Fruit fly (Drosophila melanogaster): ENCODE measurements around the gene ND-13B.

ND-13B gene

DNA sequence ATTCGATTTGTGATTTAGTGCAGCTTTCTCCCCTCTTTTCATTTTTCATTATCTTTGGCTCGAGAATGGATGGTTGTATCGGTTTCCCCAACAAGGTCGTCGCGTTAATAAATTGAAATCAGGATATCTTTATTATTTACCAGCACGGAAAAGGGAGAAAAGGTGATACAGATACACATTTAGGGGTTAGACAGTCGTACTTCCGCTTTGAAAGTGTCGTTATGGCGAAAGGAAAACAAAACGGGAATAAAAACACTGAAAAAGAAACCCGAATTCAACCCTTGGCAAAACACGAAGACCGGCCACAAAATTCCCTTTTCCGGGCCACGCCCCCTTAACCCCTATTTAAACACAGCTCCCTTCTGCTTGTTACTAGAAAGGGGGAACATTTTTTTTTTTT, 9.4 kb downstream of the ND-13B start:
- TF ChIP-seq CG6276 (GFP tag; optimal IDR thresholded peaks at IDR 0.05) (no peak), Hr38 (GFP tag; optimal IDR thresholded peaks at IDR 0.05) (no peak)

DNA sequence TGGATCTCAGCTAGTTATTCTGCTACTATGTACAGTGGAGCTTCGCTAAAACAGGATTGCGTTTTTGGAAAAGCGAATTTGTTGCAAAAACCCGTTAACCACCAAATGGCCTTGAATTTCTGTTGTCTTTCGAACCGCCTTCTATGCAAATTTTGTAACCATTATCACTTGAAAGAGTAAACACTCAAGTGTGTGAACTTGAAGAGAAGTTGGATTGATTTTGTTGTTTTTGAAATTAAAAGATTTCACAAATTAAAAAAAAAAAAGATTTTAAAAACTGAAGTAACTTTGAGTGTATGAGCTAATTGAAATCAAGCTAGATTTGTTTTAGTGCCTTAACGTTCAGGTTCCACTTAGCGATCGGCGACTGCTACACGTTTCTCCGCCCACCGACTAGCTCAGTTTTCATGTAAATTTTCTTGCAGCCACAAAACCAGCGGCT, 10.0 kb downstream of the ND-13B start:
- TF ChIP-seq fd85E (GFP tag; optimal IDR thresholded peaks at IDR 0.05) (no peak), dac (GFP tag; optimal IDR thresholded peaks at IDR 0.05) (peak; percentile 69), CG8319 (GFP tag; optimal IDR thresholded peaks at IDR 0.05) (peak; percentile 67), Lpt (GFP tag; optimal IDR thresholded peaks at IDR 0.05) (peak; percentile 77), svp (GFP tag) (peak; percentile 72), Hr38 (GFP tag; optimal IDR thresholded peaks at IDR 0.05) (no peak), CG10669 (GFP tag; optimal IDR thresholded peaks at IDR 0.05) (peak; percentile 59), CG16779 (tag; optimal IDR thresholded peaks at IDR 0.05) (peak; percentile 64), CG11762 (GFP tag; optimal IDR thresholded peaks at IDR 0.05; ENCODE audit: insufficient read depth) (peak; percentile 46), CG8632 (GFP tag; optimal IDR thresholded peaks at IDR 0.05) (no peak), achi (GFP tag; optimal IDR thresholded peaks at IDR 0.05) (peak; percentile 71), CG9139 (GFP tag; optimal IDR thresholded peaks at IDR 0.05) (no peak), ss (GFP tag; optimal IDR thresholded peaks at IDR 0.05) (peak; percentile 20 to 48), Blimp-1 (GFP tag; optimal IDR thresholded peaks at IDR 0.05) (no peak), CG7368 (GFP tag; optimal IDR thresholded peaks at IDR 0.05) (peak; percentile 67), spab (GFP tag; optimal IDR thresholded peaks at IDR 0.05) (peak; percentile 72), CG11294 (GFP tag; IDR thresholded peaks at IDR 0.05) (peak; percentile 73), CG31627 (GFP tag; optimal IDR thresholded peaks at IDR 0.05) (peak; percentile 31), CG4318 (GFP tag; optimal IDR thresholded peaks at IDR 0.05) (no peak), CG32006 (GFP tag; optimal IDR thresholded peaks at IDR 0.05) (peak; percentile 92), Gug (GFP tag; IDR thresholded peaks at IDR 0.05) (peak; percentile 67), CG6163 (GFP tag; IDR thresholded peaks at IDR 0.05) (peak; percentile 83), Met (GFP tag; optimal IDR thresholded peaks at IDR 0.05) (peak; percentile 42), Eip75B (GFP tag; optimal IDR thresholded peaks at IDR 0.05) (peak; percentile 76), salr (GFP tag; optimal IDR thresholded peaks at IDR 0.05) (peak in 1 of 2 experiments; percentile 64), CG11902 (GFP tag; optimal IDR thresholded peaks at IDR 0.05) (peak; percentile 24), Eip78C (GFP tag) (peak; percentile 87), Hr39 (GFP tag; optimal IDR thresholded peaks at IDR 0.05) (peak; percentile 44), Hr4 (GFP tag; optimal IDR thresholded peaks at IDR 0.05) (peak; percentile 82), CG6792 (GFP tag; optimal IDR thresholded peaks at IDR 0.05) (peak; percentile 69), eg (GFP tag; IDR thresholded peaks at IDR 0.05) (peak; percentile 82), CG8119 (GFP tag; IDR thresholded peaks at IDR 0.05) (peak; percentile 89), Ets96B (tag; optimal IDR thresholded peaks at IDR 0.05) (peak; percentile 64), CG3032 (tag; optimal IDR thresholded peaks at IDR 0.05) (peak; percentile 25), CG6854 (GFP tag; optimal IDR thresholded peaks at IDR 0.05) (no peak), OdsH (GFP tag; optimal IDR thresholded peaks at IDR 0.05) (peak; percentile 66), dsx (GFP tag; optimal IDR thresholded peaks at IDR 0.05; ENCODE audit: poor library complexity, severe bottlenecking) (peak; percentile 69), topi (GFP tag; optimal IDR thresholded peaks at IDR 0.05) (peak; percentile 73), Smox (GFP tag; optimal IDR thresholded peaks at IDR 0.05) (peak; percentile 26), Ets21C (GFP tag; optimal IDR thresholded peaks at IDR 0.05) (peak; percentile 64), CG6276 (GFP tag; optimal IDR thresholded peaks at IDR 0.05) (peak; percentile 79), lz (GFP tag; optimal IDR thresholded peaks at IDR 0.05) (peak; percentile 65), CG34406 (GFP tag; optimal IDR thresholded peaks at IDR 0.05) (peak; percentile 23), Sox102F (GFP tag; optimal IDR thresholded peaks at IDR 0.05) (no peak), net (GFP tag; optimal IDR thresholded peaks at IDR 0.05) (peak; percentile 67), acj6 (GFP tag; optimal IDR thresholded peaks at IDR 0.05) (peak; percentile 43), CG15336 (GFP tag; IDR thresholded peaks at IDR 0.05) (peak; percentile 88), pdm3 (GFP tag; optimal IDR thresholded peaks at IDR 0.05) (no peak), CG1621 (tag; optimal IDR thresholded peaks at IDR 0.05) (no peak), Eip93F (GFP tag; optimal IDR thresholded peaks at IDR 0.05) (no peak)

Data from whole organism, prepupa.